Fruit fly (Drosophila melanogaster) whole organism, embryonic: ENCODE results near the gene Alg12.

Experiments used
- Atf-2 ChIP-seq: fragments of 200-800 bp; sonication (Bioruptor generic); optimal IDR thresholded peaks from 2 replicates; lab custom pipeline; 2016; ENCODE audit warnings: missing biosample characterization, missing genetic modification characterization
- Atf3 ChIP-seq: fragments of 200-800 bp; sonication (Bioruptor generic); optimal IDR thresholded peaks from 3 replicates; lab custom pipeline; 2016; ENCODE audit warnings: missing biosample characterization, missing genetic modification characterization
- CG10147 ChIP-seq: fragments of 200-800 bp; sonication (Bioruptor generic); optimal IDR thresholded peaks from 2 replicates; lab custom pipeline; 2019; ENCODE audit warnings: missing biosample characterization, mild to moderate bottlenecking, missing genetic modification characterization, moderate library complexity
- CG10267 ChIP-seq: fragments of 200-800 bp; sonication (Bioruptor generic); optimal IDR thresholded peaks from 2 replicates; lab custom pipeline; 2018; ENCODE audit warnings: missing biosample characterization, mild to moderate bottlenecking, missing genetic modification characterization, moderate library complexity
- CG11695 ChIP-seq: fragments of 200-800 bp; sonication (Bioruptor generic); IDR thresholded peaks from 3 replicates; pipeline ENCODE4 v1.3.6; 2022; ENCODE audit warnings: missing biosample characterization, missing genetic modification characterization
- CG12219 ChIP-seq: fragments of 200-800 bp; sonication (Bioruptor generic); optimal IDR thresholded peaks from 3 replicates; lab custom pipeline; 2018; ENCODE audit warnings: missing biosample characterization, mild to moderate bottlenecking, missing genetic modification characterization
- CG13123 ChIP-seq: fragments of 200-800 bp; sonication (Bioruptor generic); optimal IDR thresholded peaks from 2 replicates; lab custom pipeline; 2016; ENCODE audit warnings: missing biosample characterization, missing genetic modification characterization
- CG17361 ChIP-seq: fragments of 200-800 bp; sonication (Bioruptor generic); IDR thresholded peaks from 3 replicates; pipeline ENCODE4 v1.3.6; 2022; ENCODE audit warnings: missing biosample characterization, missing genetic modification characterization
- CG2116 ChIP-seq: fragments of 200-800 bp; sonication (Bioruptor generic); optimal IDR thresholded peaks from 3 replicates; lab custom pipeline; 2018; ENCODE audit warnings: missing biosample characterization, mild to moderate bottlenecking, missing genetic modification characterization
- CG30020 ChIP-seq: fragments of 200-800 bp; optimal IDR thresholded peaks from 2 replicates; lab custom pipeline; 2019; ENCODE audit warnings: missing biosample characterization, mild to moderate bottlenecking, missing genetic modification characterization, moderate library complexity
- CG30403 ChIP-seq: fragments of 200-800 bp; sonication (Bioruptor generic); optimal IDR thresholded peaks from 3 replicates; lab custom pipeline; 2016; ENCODE audit warnings: missing biosample characterization, missing genetic modification characterization
- CG31224 ChIP-seq: fragments of 200-800 bp; sonication (Bioruptor generic); IDR thresholded peaks from 2 replicates; pipeline ENCODE4 v1.3.6; 2022; ENCODE audit warnings: missing biosample characterization, missing genetic modification characterization
- CG31388 ChIP-seq: fragments of 200-800 bp; sonication (Bioruptor generic); optimal IDR thresholded peaks from 2 replicates; lab custom pipeline; 2016; ENCODE audit warnings: missing biosample characterization, missing genetic modification characterization
- CG32532 ChIP-seq: fragments of 200-800 bp; sonication (Bioruptor generic); IDR thresholded peaks from 2 replicates; pipeline ENCODE4 v1.3.6; 2022; ENCODE audit warnings: missing biosample characterization, missing genetic modification characterization
- CG42726 ChIP-seq: fragments of 200-800 bp; sonication (Bioruptor generic); IDR thresholded peaks from 2 replicates; pipeline ENCODE4 v1.3.6; 2022; ENCODE audit warnings: missing biosample characterization, missing genetic modification characterization; ENCODE audit not compliant: partially characterized antibody
- CG6791 ChIP-seq: fragments of 200-800 bp; sonication (Bioruptor generic); IDR thresholded peaks from 3 replicates; pipeline ENCODE4 v1.3.6; 2022; ENCODE audit warnings: missing biosample characterization, missing genetic modification characterization; ENCODE audit not compliant: partially characterized antibody
- CG7271 ChIP-seq: fragments of 200-800 bp; sonication (Bioruptor generic); optimal IDR thresholded peaks from 2 replicates; lab custom pipeline; 2018; ENCODE audit warnings: missing biosample characterization, mild to moderate bottlenecking, missing genetic modification characterization, moderate library complexity
- CG7745 ChIP-seq: fragments of 200-800 bp; sonication (Bioruptor generic); optimal IDR thresholded peaks from 2 replicates; lab custom pipeline; 2018; ENCODE audit warnings: missing biosample characterization, mild to moderate bottlenecking, missing genetic modification characterization, moderate library complexity
- Dll ChIP-seq: fragments of 200-800 bp; sonication (Bioruptor generic); IDR thresholded peaks from 4 replicates; pipeline ENCODE4 v1.3.6; 2022; ENCODE audit warnings: missing biosample characterization, missing genetic modification characterization; ENCODE audit not compliant: partially characterized antibody
- Dp ChIP-seq: fragments of 200-800 bp; sonication (Bioruptor generic); optimal IDR thresholded peaks from 2 replicates; lab custom pipeline; 2018; ENCODE audit warnings: missing biosample characterization, mild to moderate bottlenecking, missing genetic modification characterization, moderate library complexity
- Eip74EF ChIP-seq, 2 experiments: fragments of 200-800 bp in 1 of 2; fragments of >200 bp in 1 of 2; sonication (Bioruptor generic) in 1 of 2; optimal IDR thresholded peaks; 2 replicates each; lab custom pipeline; 2017 to 2019; ENCODE audit warnings: missing biosample characterization in 2 of 2, missing genetic modification characterization in 2 of 2, mild to moderate bottlenecking in 1 of 2, moderate library complexity in 1 of 2
- Lhr ChIP-seq: fragments of 200-800 bp; sonication (Bioruptor generic); optimal IDR thresholded peaks from 3 replicates; lab custom pipeline; 2017; ENCODE audit warnings: mild to moderate bottlenecking, missing biosample characterization, missing genetic modification reagents, missing genetic modification characterization
- MBD-R2 ChIP-seq: fragments of 200-800 bp; sonication (Bioruptor generic); IDR thresholded peaks from 2 replicates; pipeline ENCODE4 v1.3.6; 2022; ENCODE audit warnings: missing biosample characterization, missing genetic modification characterization
- Meics ChIP-seq: fragments of 200-800 bp; sonication (Bioruptor generic); optimal IDR thresholded peaks from 2 replicates; lab custom pipeline; 2017; ENCODE audit warnings: missing biosample characterization, mild to moderate bottlenecking, missing genetic modification characterization
- NFAT ChIP-seq: fragments of 200-800 bp; sonication (Bioruptor generic); IDR thresholded peaks from 2 replicates; pipeline ENCODE4 v1.3.6; 2022; ENCODE audit warnings: missing biosample characterization, missing genetic modification characterization
- Pdp1 ChIP-seq, 2 experiments: fragments of 200-800 bp; sonication (Bioruptor generic); optimal IDR thresholded peaks; 3 replicates each; lab custom pipeline; 2016; ENCODE audit warnings: missing biosample characterization in 2 of 2, missing genetic modification characterization in 2 of 2, mild to moderate bottlenecking in 1 of 2, moderate library complexity in 1 of 2
- Poxn ChIP-seq: fragments of 200-800 bp; sonication (Bioruptor generic); IDR thresholded peaks from 2 replicates; pipeline ENCODE4 v1.3.6; 2022; ENCODE audit warnings: missing biosample characterization, missing genetic modification characterization
- Six4 ChIP-seq: fragments of 200-800 bp; sonication (Bioruptor generic); optimal IDR thresholded peaks from 2 replicates; lab custom pipeline; 2016; ENCODE audit warnings: missing biosample characterization, missing genetic modification characterization
- YL-1 ChIP-seq: fragments of 200-800 bp; sonication (Bioruptor generic); optimal IDR thresholded peaks from 3 replicates; lab custom pipeline; 2017; ENCODE audit warnings: missing biosample characterization, mild to moderate bottlenecking, missing genetic modification characterization
- ase ChIP-seq: fragments of 200-800 bp; sonication (Bioruptor generic); IDR thresholded peaks from 3 replicates; pipeline ENCODE4 v1.3.6; 2022; ENCODE audit warnings: missing biosample characterization, missing genetic modification characterization
- cg ChIP-seq: fragments of 200-800 bp; sonication (Bioruptor generic); optimal IDR thresholded peaks from 3 replicates; lab custom pipeline; 2019; ENCODE audit warnings: missing biosample characterization, mild to moderate bottlenecking, missing genetic modification characterization, moderate library complexity
- dimm ChIP-seq: fragments of 200-800 bp; sonication (Bioruptor generic); IDR thresholded peaks from 2 replicates; pipeline ENCODE4 v1.3.6; 2022; ENCODE audit warnings: missing biosample characterization, missing genetic modification characterization
- esg ChIP-seq: fragments of 200-800 bp; sonication (Bioruptor generic); conservative IDR thresholded peaks from 2 replicates; pipeline ENCODE4 v1.3.6; 2022; ENCODE audit warnings: missing biosample characterization, missing genetic modification characterization
- gro ChIP-seq: fragments of 200-800 bp; sonication (Bioruptor generic); optimal IDR thresholded peaks from 2 replicates; lab custom pipeline; 2016; ENCODE audit warnings: missing biosample characterization, missing genetic modification characterization
- h ChIP-seq: fragments of >200 bp; optimal IDR thresholded peaks from 2 replicates; lab custom pipeline; 2017
- hb ChIP-seq: fragments of 200-800 bp; sonication (Bioruptor generic); IDR thresholded peaks from 3 replicates; pipeline ENCODE4 v1.3.6; 2022; ENCODE audit warnings: missing biosample characterization, missing genetic modification characterization; ENCODE audit not compliant: partially characterized antibody
- lmd ChIP-seq: fragments of 200-800 bp; sonication (Bioruptor generic); IDR thresholded peaks from 2 replicates; pipeline ENCODE4 v1.3.6; 2022; ENCODE audit warnings: missing biosample characterization, missing genetic modification characterization
- mld ChIP-seq: fragments of 200-800 bp; sonication (Bioruptor generic); IDR thresholded peaks from 3 replicates; pipeline ENCODE4 v1.3.6; 2022; ENCODE audit warnings: missing biosample characterization, missing genetic modification characterization; ENCODE audit not compliant: partially characterized antibody
- nau ChIP-seq: fragments of 200-800 bp; sonication (Bioruptor generic); optimal IDR thresholded peaks from 3 replicates; lab custom pipeline; 2017; ENCODE audit warnings: missing biosample characterization, mild to moderate bottlenecking, missing genetic modification characterization, missing genetic modification reagents
- nerfin-2 ChIP-seq: fragments of 200-800 bp; sonication (Bioruptor generic); IDR thresholded peaks from 2 replicates; pipeline ENCODE4 v1.3.6; 2022; ENCODE audit warnings: missing biosample characterization, missing genetic modification characterization; ENCODE audit not compliant: partially characterized antibody
- nmo ChIP-seq: fragments of 200-800 bp; sonication (Bioruptor generic); optimal IDR thresholded peaks from 2 replicates; lab custom pipeline; 2018; ENCODE audit warnings: missing biosample characterization, mild to moderate bottlenecking, missing genetic modification characterization, moderate library complexity
- onecut ChIP-seq: fragments of 200-800 bp; sonication (Bioruptor generic); IDR thresholded peaks from 2 replicates; pipeline ENCODE4 v1.3.6; 2022; ENCODE audit warnings: missing biosample characterization, missing genetic modification characterization
- otp ChIP-seq: fragments of 200-800 bp; sonication (Bioruptor generic); IDR thresholded peaks from 3 replicates; pipeline ENCODE4, ENCODE4 v1.3.6; 2022; ENCODE audit warnings: missing biosample characterization, missing genetic modification characterization
- p53 ChIP-seq: fragments of 200-800 bp; sonication (Bioruptor generic); optimal IDR thresholded peaks from 2 replicates; lab custom pipeline; 2016; ENCODE audit warnings: missing biosample characterization, missing genetic modification characterization
- ro ChIP-seq: fragments of 200-800 bp; sonication (Bioruptor generic); IDR thresholded peaks from 2 replicates; pipeline ENCODE4 v1.3.6; 2022; ENCODE audit warnings: missing biosample characterization, missing genetic modification characterization
- vfl ChIP-seq: fragments of 200-800 bp; sonication (Bioruptor generic); optimal IDR thresholded peaks from 2 replicates; lab custom pipeline; 2016; ENCODE audit warnings: missing biosample characterization, missing genetic modification characterization

The Alg12 gene

DNA sequence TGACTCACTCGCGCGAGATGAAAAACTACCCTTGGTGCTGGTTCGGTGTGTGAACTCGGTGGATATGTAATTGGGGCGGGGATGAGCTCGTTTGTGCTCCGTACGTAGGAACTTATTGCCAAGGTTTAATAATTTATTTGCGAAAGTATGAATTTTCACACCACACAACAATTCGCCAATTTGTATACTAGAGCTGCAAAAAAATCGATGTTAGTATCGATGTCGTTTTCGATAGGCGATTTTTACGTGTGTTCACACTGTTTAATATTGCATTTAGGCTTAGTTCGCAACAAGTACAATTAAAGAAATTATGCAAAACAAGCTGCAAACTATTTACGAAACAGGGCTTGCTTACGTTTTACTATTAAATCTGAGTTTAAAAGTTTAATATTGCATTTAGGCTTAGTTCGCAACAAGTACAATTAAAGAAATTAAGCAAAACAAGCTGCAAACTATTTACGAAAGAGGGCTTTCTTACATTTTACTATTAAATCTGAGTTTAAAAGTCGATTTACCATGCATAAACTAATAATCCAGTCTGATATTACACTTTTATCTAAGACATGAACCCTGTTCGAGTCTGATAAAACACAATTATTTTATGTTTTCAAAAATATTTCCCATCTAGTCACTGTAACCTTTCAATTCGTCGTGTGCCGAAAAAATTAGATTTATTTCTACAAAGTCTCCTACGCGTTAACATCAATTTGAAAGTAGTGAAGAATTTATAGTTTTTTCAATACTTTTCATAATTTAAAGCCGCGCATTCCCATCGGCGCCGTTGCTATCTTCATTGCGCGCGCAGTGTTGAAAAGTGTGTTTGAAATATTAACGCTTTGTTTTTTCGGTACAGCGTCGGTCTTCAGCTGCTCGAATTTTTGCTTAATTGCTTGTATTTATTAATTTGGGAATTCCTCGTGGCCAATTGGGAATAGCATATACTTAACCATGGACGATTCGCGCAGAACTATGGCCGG, 7.0 kb downstream of the Alg12 start, which contains the start of the genes Snap24 and CG8478 (continued):
- TF ChIP-seq cg (GFP tag; lab: Kevin White, UChicago) (no peak), CG10147 (GFP tag; lab: Kevin White, UChicago) (no peak), Meics (GFP tag; lab: Kevin White, UChicago) (no peak), Poxn (GFP tag; lab: Robert Waterston, UW) (no peak), hb (peak; percentile 61), CG30403 (peak; percentile 30), CG17361 (GFP tag; lab: Robert Waterston, UW) (peak; percentile 43; the same call in 1 of the 3 replicates), onecut (GFP tag; lab: Robert Waterston, UW) (peak; percentile 31; the same call in 1 of the 2 replicates), CG7271 (tag; lab: Kevin White, UChicago) (no peak), otp (GFP tag; lab: Robert Waterston, UW) (no peak), vfl (no peak), nerfin-2 (GFP tag; lab: Robert Waterston, UW) (peak; percentile 73), CG32532 (GFP tag; lab: Robert Waterston, UW) (no peak), CG2116 (GFP tag; lab: Kevin White, UChicago) (peak; percentile 66), nmo (GFP tag; lab: Kevin White, UChicago) (peak; percentile 37), CG10267 (tag; lab: Kevin White, UChicago) (peak; percentile 93), Pdp1 (GFP tag; optimal IDR thresholded peaks at IDR 0.05; lab: Kevin White, UChicago) (peak in 1 of 2 experiments; percentile 22), esg (no peak), CG30020 (tag; lab: Kevin White, UChicago) (peak; percentile 84), MBD-R2 (GFP tag; lab: Robert Waterston, UW) (peak; percentile 59), CG31224 (GFP tag; lab: Robert Waterston, UW) (no peak), h (no peak), Atf3 (GFP tag; lab: Kevin White, UChicago) (no peak), mld (GFP tag; lab: Robert Waterston, UW) (peak; percentile 56; the same call in 2 of the 3 replicates), CG6791 (GFP tag; lab: Robert Waterston, UW) (peak; percentile 79), Dp (GFP tag; lab: Kevin White, UChicago) (peak; percentile 78), Lhr (GFP tag; lab: Kevin White, UChicago) (no peak), CG31388 (GFP tag; lab: Kevin White, UChicago) (no peak), CG42726 (GFP tag; lab: Robert Waterston, UW) (peak; percentile 45; the same call in 1 of the 2 replicates), gro (GFP tag; lab: Kevin White, UChicago) (no peak), YL-1 (GFP tag; lab: Kevin White, UChicago) (peak; percentile 8), nau (no peak), Dll (peak; percentile 78; the same call in 3 of the 4 replicates), p53 (GFP tag; lab: Kevin White, UChicago) (no peak)

DNA sequence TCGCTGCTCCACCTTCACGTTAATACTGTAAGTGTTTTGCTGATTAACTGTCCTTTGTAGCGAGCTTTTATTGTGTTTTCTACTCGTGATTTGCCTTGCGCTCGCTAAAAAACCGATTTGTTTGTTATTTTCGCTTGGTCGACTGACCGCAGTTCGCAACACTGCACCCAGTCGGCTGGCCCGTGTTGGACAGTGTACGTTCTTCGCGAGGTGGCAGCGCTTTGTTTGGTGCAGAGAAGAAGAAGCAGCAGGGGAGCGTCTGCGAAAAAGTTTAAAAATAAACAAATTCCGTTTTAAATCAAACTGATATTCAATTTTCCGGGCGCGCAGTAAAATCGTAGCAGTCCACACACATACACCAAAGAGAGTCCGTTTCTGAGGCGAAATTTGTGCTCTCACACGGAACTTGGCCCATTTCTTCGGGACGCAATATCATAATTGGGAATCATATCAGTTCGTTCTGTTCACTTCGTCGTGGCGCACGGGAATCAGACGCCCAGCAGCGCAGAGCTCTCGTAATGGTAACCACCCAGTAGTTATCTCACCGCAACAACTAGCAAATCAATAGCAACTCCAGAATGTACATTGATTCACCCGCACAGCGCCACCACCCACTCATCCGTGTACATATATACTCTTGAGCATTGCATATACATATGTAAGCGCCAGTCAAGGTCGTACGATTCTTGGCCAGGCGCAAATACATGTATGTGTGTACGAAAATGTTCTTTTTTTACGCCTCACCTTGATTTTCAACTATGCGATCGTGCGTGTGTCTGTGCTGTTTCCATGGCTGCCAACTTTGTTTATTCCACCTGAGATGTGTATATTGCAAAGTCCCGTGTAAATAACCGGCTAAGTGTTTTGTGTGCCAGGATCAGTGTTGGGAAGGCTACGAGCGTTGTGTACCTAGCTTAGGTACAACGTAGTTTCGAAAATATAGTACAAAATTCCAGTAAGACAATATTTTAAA, 11.6 kb downstream of the Alg12 start, which contains the start of gene Naa80:
Gene Naa80 (plus strand): TSS at position 215 of the 973 bp plus-strand sequence.
- TF ChIP-seq Six4 (GFP tag; lab: Kevin White, UChicago), result peak; percentile 1
- peak; percentile 87 for TF ChIP-seq NFAT (GFP tag; lab: Robert Waterston, UW)
- no peak for TF ChIP-seq Atf-2 (GFP tag; lab: Kevin White, UChicago)
- peak; percentile 55; the same call in 1 of the 2 replicates for TF ChIP-seq lmd
- TF ChIP-seq CG13123 (GFP tag; lab: Kevin White, UChicago), result peak; percentile 3
- no peak for TF ChIP-seq ro (GFP tag; lab: Robert Waterston, UW)
- no peak for TF ChIP-seq CG11695 (GFP tag; lab: Robert Waterston, UW)
- TF ChIP-seq Eip74EF (GFP tag; optimal IDR thresholded peaks at IDR 0.05; lab: Kevin White, UChicago), result no peak
- TF ChIP-seq dimm, result no peak
- TF ChIP-seq ase (GFP tag; lab: Robert Waterston, UW), result 0 out of 3 replicates have a peak, but pooled peaks have one; percentile 34
- TF ChIP-seq Meics (GFP tag; lab: Kevin White, UChicago), result peak; percentile 57
- no peak for TF ChIP-seq CG7745 (tag; lab: Kevin White, UChicago)
- TF ChIP-seq CG12219 (GFP tag; lab: Kevin White, UChicago), result no peak
